Worm (Caenorhabditis elegans) whole organism, midembryonic: ENCODE measurements around the gene srx-47.

Experiments
- cog-1 ChIP-seq: sonication (generic microtip); optimal IDR thresholded peaks from 2 replicates; lab custom pipeline; 2016; ENCODE audit warnings: missing genetic modification characterization, missing compliant biosample characterization
- flt-1 ChIP-seq: fragments of 200-800 bp; sonication (Bioruptor generic); IDR thresholded peaks from 2 replicates; pipeline ENCODE4 v1.3.6; 2022; ENCODE audit warnings: missing genetic modification characterization, missing compliant biosample characterization
- klf-2 ChIP-seq: fragments of 200-800 bp; sonication (Bioruptor generic); conservative IDR thresholded peaks from 2 replicates; pipeline ENCODE4 v1.3.6; 2022; ENCODE audit warnings: missing genetic modification reagents, missing genetic modification characterization, missing compliant biosample characterization

- TF ChIP-seq klf-2 (GFP tag; lab: Robert Waterston, UW) (no peak), cog-1 (tag; lab: Kevin White, UChicago) (no peak), flt-1 (GFP tag; lab: Robert Waterston, UW) (no peak)
Observed at ce11 chrV:9321185-9321584, 28.6 kb upstream of the srx-47 start, which contains the start of gene F44A2.7.
